Fruit fly (Drosophila melanogaster) whole organism, prepupa: ENCODE results near the gene CG9592.

Experiments
- Blimp-1 ChIP-seq: fragments of 200-800 bp; sonication (Bioruptor generic); optimal IDR thresholded peaks from 3 replicates; lab custom pipeline; 2017; ENCODE audit warnings: missing biosample characterization, missing genetic modification characterization, mild to moderate bottlenecking, moderate library complexity, missing genetic modification reagents
- CG10631 ChIP-seq: fragments of 200-800 bp; sonication (Bioruptor generic); optimal IDR thresholded peaks from 2 replicates; lab custom pipeline; 2016; ENCODE audit warnings: missing biosample characterization, missing genetic modification characterization
- CG10669 ChIP-seq: fragments of 200-800 bp; sonication (Bioruptor generic); optimal IDR thresholded peaks from 3 replicates; lab custom pipeline; 2018; ENCODE audit warnings: missing biosample characterization, mild to moderate bottlenecking, missing genetic modification characterization, moderate library complexity
- CG11294 ChIP-seq: fragments of 200-800 bp; sonication (Bioruptor generic); IDR thresholded peaks from 2 replicates; pipeline ENCODE4 v1.3.6; 2022; ENCODE audit warnings: missing biosample characterization, missing genetic modification characterization
- CG11762 ChIP-seq: fragments of 200-800 bp; sonication (Bioruptor generic); optimal IDR thresholded peaks from 3 replicates; lab custom pipeline; 2016; ENCODE audit warnings: missing biosample characterization, missing genetic modification characterization; ENCODE audit not compliant: insufficient read depth
- CG11902 ChIP-seq: fragments of 200-800 bp; sonication (Bioruptor generic); optimal IDR thresholded peaks from 3 replicates; lab custom pipeline; 2016; ENCODE audit warnings: missing biosample characterization, missing genetic modification characterization
- CG15336 ChIP-seq: fragments of 200-800 bp; sonication (Bioruptor generic); IDR thresholded peaks from 2 replicates; pipeline ENCODE4 v1.3.6; 2022; ENCODE audit warnings: missing biosample characterization, missing genetic modification characterization
- CG1621 ChIP-seq: fragments of 200-800 bp; sonication (Bioruptor generic); optimal IDR thresholded peaks from 3 replicates; lab custom pipeline; 2018; ENCODE audit warnings: missing biosample characterization, mild to moderate bottlenecking, missing genetic modification characterization
- CG16779 ChIP-seq: fragments of 200-800 bp; sonication (Bioruptor generic); optimal IDR thresholded peaks from 3 replicates; lab custom pipeline; 2017; ENCODE audit warnings: missing biosample characterization, mild to moderate bottlenecking, missing genetic modification characterization
- CG31627 ChIP-seq: fragments of 200-800 bp; sonication (Bioruptor generic); optimal IDR thresholded peaks from 3 replicates; lab custom pipeline; 2016; ENCODE audit warnings: missing biosample characterization, missing genetic modification characterization
- CG32006 ChIP-seq: fragments of 200-800 bp; sonication (Bioruptor generic); optimal IDR thresholded peaks from 3 replicates; lab custom pipeline; 2017; ENCODE audit warnings: missing biosample characterization, mild to moderate bottlenecking, missing genetic modification characterization
- CG34406 ChIP-seq: fragments of 200-800 bp; sonication (Bioruptor generic); optimal IDR thresholded peaks from 3 replicates; lab custom pipeline; 2016; ENCODE audit warnings: missing biosample characterization, missing genetic modification characterization
- CG3919 ChIP-seq: fragments of 200-800 bp; sonication (Bioruptor generic); optimal IDR thresholded peaks from 3 replicates; lab custom pipeline; 2016; ENCODE audit warnings: missing biosample characterization, missing genetic modification characterization
- CG6276 ChIP-seq: fragments of 200-800 bp; sonication (Bioruptor generic); optimal IDR thresholded peaks from 2 replicates; lab custom pipeline; 2017; ENCODE audit warnings: missing biosample characterization, mild to moderate bottlenecking, missing genetic modification characterization
- CG6808 ChIP-seq: fragments of 200-800 bp; sonication (Bioruptor generic); optimal IDR thresholded peaks from 3 replicates; lab custom pipeline; 2017; ENCODE audit warnings: missing biosample characterization, missing genetic modification characterization, mild to moderate bottlenecking, moderate library complexity, missing genetic modification reagents
- CG6854 ChIP-seq: fragments of 200-800 bp; sonication (Bioruptor generic); optimal IDR thresholded peaks from 2 replicates; lab custom pipeline; 2017; ENCODE audit warnings: missing biosample characterization, mild to moderate bottlenecking, missing genetic modification characterization
- CG7368 ChIP-seq: fragments of 200-800 bp; sonication (Bioruptor generic); optimal IDR thresholded peaks from 3 replicates; lab custom pipeline; 2016; ENCODE audit warnings: missing biosample characterization, missing genetic modification characterization
- CG8119 ChIP-seq: fragments of 200-800 bp; sonication (Bioruptor generic); IDR thresholded peaks from 3 replicates; pipeline ENCODE4 v1.3.6; 2022; ENCODE audit warnings: missing biosample characterization, missing genetic modification characterization
- CG8319 ChIP-seq: fragments of 200-800 bp; sonication (Bioruptor generic); optimal IDR thresholded peaks from 3 replicates; lab custom pipeline; 2016; ENCODE audit warnings: missing biosample characterization, missing genetic modification characterization
- CG8632 ChIP-seq: fragments of 200-800 bp; sonication (Bioruptor generic); optimal IDR thresholded peaks from 3 replicates; lab custom pipeline; 2016; ENCODE audit warnings: missing biosample characterization, missing genetic modification characterization
- CG9139 ChIP-seq: fragments of 200-800 bp; sonication (Bioruptor generic); optimal IDR thresholded peaks from 3 replicates; lab custom pipeline; 2017; ENCODE audit warnings: missing biosample characterization, mild to moderate bottlenecking, missing genetic modification characterization
- Eip75B ChIP-seq: fragments of 200-800 bp; sonication (Bioruptor generic); optimal IDR thresholded peaks from 3 replicates; lab custom pipeline; 2016; ENCODE audit warnings: missing biosample characterization, missing genetic modification characterization
- Eip78C ChIP-seq: fragments of 200-800 bp; sonication (Bioruptor generic); peaks from one replicate; lab custom pipeline; 2016; ENCODE audit warnings: missing biosample characterization, missing genetic modification characterization
- Eip93F ChIP-seq: fragments of 200-800 bp; sonication (Bioruptor generic); optimal IDR thresholded peaks from 2 replicates; lab custom pipeline; 2016; ENCODE audit warnings: missing biosample characterization, mild to moderate bottlenecking, missing genetic modification characterization
- Ets21C ChIP-seq: fragments of 200-800 bp; sonication (Bioruptor generic); optimal IDR thresholded peaks from 3 replicates; lab custom pipeline; 2016; ENCODE audit warnings: missing biosample characterization, missing genetic modification characterization
- Ets96B ChIP-seq: fragments of 200-800 bp; optimal IDR thresholded peaks from 2 replicates; lab custom pipeline; 2019; ENCODE audit warnings: missing biosample characterization, mild to moderate bottlenecking, missing genetic modification characterization, moderate library complexity
- Gug ChIP-seq: fragments of 200-800 bp; sonication (Bioruptor generic); IDR thresholded peaks from 2 replicates; pipeline ENCODE4 v1.3.6; 2022; ENCODE audit warnings: missing biosample characterization, missing genetic modification characterization
- Hr38 ChIP-seq: sonication (Bioruptor generic); optimal IDR thresholded peaks from 2 replicates; lab custom pipeline; 2016; ENCODE audit warnings: missing biosample characterization, missing genetic modification characterization
- Hr39 ChIP-seq: fragments of 200-800 bp; sonication (Bioruptor generic); optimal IDR thresholded peaks from 2 replicates; lab custom pipeline; 2016; ENCODE audit warnings: missing biosample characterization, missing genetic modification characterization
- Hr4 ChIP-seq: fragments of 200-800 bp; sonication (Bioruptor generic); optimal IDR thresholded peaks from 3 replicates; lab custom pipeline; 2016; ENCODE audit warnings: missing biosample characterization, missing genetic modification characterization
- Lpt ChIP-seq: fragments of 200-800 bp; sonication (Bioruptor generic); optimal IDR thresholded peaks from 3 replicates; lab custom pipeline; 2016; ENCODE audit warnings: missing biosample characterization, missing genetic modification characterization
- Met ChIP-seq: fragments of 200-800 bp; sonication (Bioruptor generic); optimal IDR thresholded peaks from 3 replicates; lab custom pipeline; 2016; ENCODE audit warnings: missing biosample characterization, missing genetic modification characterization
- OdsH ChIP-seq: fragments of 200-800 bp; sonication (Bioruptor generic); optimal IDR thresholded peaks from 3 replicates; lab custom pipeline; 2016; ENCODE audit warnings: missing biosample characterization, missing genetic modification characterization
- Smox ChIP-seq: fragments of 200-800 bp; sonication (Bioruptor generic); optimal IDR thresholded peaks from 3 replicates; lab custom pipeline; 2016; ENCODE audit warnings: missing biosample characterization, missing genetic modification characterization
- Sox102F ChIP-seq: fragments of 200-800 bp; sonication (Bioruptor generic); optimal IDR thresholded peaks from 2 replicates; lab custom pipeline; 2016; ENCODE audit warnings: missing biosample characterization, mild to moderate bottlenecking, missing genetic modification characterization
- Sox14 ChIP-seq: fragments of 200-800 bp; sonication (Bioruptor generic); optimal IDR thresholded peaks from 3 replicates; lab custom pipeline; 2016; ENCODE audit warnings: missing biosample characterization, missing genetic modification characterization
- Sox15 ChIP-seq: fragments of 200-800 bp; sonication (Bioruptor generic); optimal IDR thresholded peaks from 3 replicates; lab custom pipeline; 2016; ENCODE audit warnings: missing biosample characterization, missing genetic modification characterization
- achi ChIP-seq: fragments of 200-800 bp; sonication (Bioruptor generic); optimal IDR thresholded peaks from 3 replicates; lab custom pipeline; 2016; ENCODE audit warnings: missing biosample characterization, missing genetic modification characterization
- acj6 ChIP-seq: fragments of 200-800 bp; sonication (Bioruptor generic); optimal IDR thresholded peaks from 3 replicates; lab custom pipeline; 2016; ENCODE audit warnings: missing biosample characterization, missing genetic modification characterization
- cyc ChIP-seq: fragments of 200-800 bp; sonication (Bioruptor generic); optimal IDR thresholded peaks from 3 replicates; lab custom pipeline; 2016; ENCODE audit warnings: missing biosample characterization, missing genetic modification characterization
- dsx ChIP-seq: fragments of 200-800 bp; optimal IDR thresholded peaks from 3 replicates; lab custom pipeline; 2019; ENCODE audit warnings: missing biosample characterization, mild to moderate bottlenecking, missing genetic modification characterization, moderate library complexity; ENCODE audit not compliant: poor library complexity, severe bottlenecking
- eg ChIP-seq: fragments of 200-800 bp; sonication (Bioruptor generic); IDR thresholded peaks from 3 replicates; pipeline ENCODE4 v1.3.6; 2022; ENCODE audit warnings: missing biosample characterization, missing genetic modification characterization
- fd85E ChIP-seq: fragments of 200-800 bp; sonication (Bioruptor generic); optimal IDR thresholded peaks from 3 replicates; lab custom pipeline; 2016; ENCODE audit warnings: missing biosample characterization, missing genetic modification characterization
- fkh ChIP-seq: fragments of 200-800 bp; sonication (Bioruptor generic); optimal IDR thresholded peaks from 3 replicates; lab custom pipeline; 2017; ENCODE audit warnings: missing biosample characterization, mild to moderate bottlenecking, missing genetic modification characterization, moderate library complexity
- pdm3 ChIP-seq: fragments of 200-800 bp; sonication (Bioruptor generic); optimal IDR thresholded peaks from 3 replicates; lab custom pipeline; 2016; ENCODE audit warnings: missing biosample characterization, missing genetic modification characterization
- salr ChIP-seq, 2 experiments: fragments of 200-800 bp; sonication (Bioruptor generic); optimal IDR thresholded peaks; 3 replicates each; lab custom pipeline; 2016 to 2018; ENCODE audit warnings: missing biosample characterization in 2 of 2, missing genetic modification characterization in 2 of 2, mild to moderate bottlenecking in 1 of 2
- spab ChIP-seq: fragments of 200-800 bp; sonication (Bioruptor generic); optimal IDR thresholded peaks from 2 replicates; lab custom pipeline; 2017; ENCODE audit warnings: missing biosample characterization, mild to moderate bottlenecking, missing genetic modification characterization, missing genetic modification reagents
- svp ChIP-seq: fragments of 200-800 bp; sonication (Bioruptor generic); peaks from one replicate; lab custom pipeline; 2016; ENCODE audit warnings: missing biosample characterization, missing genetic modification characterization
- topi ChIP-seq: fragments of 200-800 bp; sonication (Bioruptor generic); optimal IDR thresholded peaks from 3 replicates; lab custom pipeline; 2016; ENCODE audit warnings: missing biosample characterization, missing genetic modification characterization
- vri ChIP-seq: fragments of 200-800 bp; sonication (Bioruptor generic); optimal IDR thresholded peaks from 3 replicates; lab custom pipeline; 2016; ENCODE audit warnings: missing biosample characterization, mild to moderate bottlenecking, missing genetic modification characterization

The CG9592 gene

DNA sequence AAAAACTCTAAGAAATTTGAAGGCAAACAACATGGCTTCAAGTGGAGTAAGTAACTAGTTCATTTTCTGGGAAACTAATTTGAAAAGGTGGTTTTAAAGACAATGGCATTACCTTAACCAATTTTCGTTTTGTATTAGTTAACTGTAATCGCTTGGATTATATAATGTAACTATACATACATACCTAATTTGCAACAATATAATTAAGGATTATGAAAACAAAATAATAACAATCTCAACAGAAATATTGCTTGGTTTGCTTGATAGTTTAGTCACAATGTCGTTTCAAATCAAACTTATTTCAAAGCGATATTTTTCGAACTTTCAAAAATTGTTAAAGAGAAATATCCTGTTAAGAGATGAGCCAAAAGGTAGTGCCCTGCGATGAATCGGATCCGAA is at the start of gene CG9592:
CG9592 (plus strand) TSS at position 301 of the 400 bp plus-strand sequence.
- TF ChIP-seq fd85E (GFP tag; lab: Kevin White, UChicago) (no peak), Sox102F (GFP tag; lab: Kevin White, UChicago) (no peak)

DNA sequence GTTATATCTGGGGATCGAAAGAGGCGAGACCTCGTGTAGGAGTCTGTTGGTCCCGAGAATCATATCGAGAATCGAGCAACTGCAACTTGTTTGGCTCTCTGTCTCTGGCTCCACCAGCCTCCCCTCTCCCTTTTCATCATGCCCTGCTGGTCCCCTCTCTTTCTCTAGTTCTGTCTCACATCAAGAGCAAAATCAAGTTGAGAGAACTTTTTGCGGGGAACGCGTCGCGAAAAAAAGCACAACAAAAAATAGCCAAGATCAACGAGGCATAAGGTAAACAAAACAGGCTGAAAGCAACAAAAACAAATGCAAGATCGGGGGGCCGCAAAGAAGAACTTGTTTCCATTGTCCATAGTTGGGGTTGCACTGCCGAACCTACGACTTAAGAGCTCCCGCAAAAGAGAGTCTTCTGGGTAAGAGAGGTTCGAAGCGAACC is 40.8 kb upstream of the CG9592 start:
- no peak for TF ChIP-seq fkh (GFP tag; lab: Kevin White, UChicago)
- TF ChIP-seq Hr39 (GFP tag; lab: Kevin White, UChicago), result no peak
- peak; percentile 88 for TF ChIP-seq CG6808
- peak; percentile 17 for TF ChIP-seq CG10631 (GFP tag; lab: Kevin White, UChicago)
- TF ChIP-seq CG8119 (GFP tag; lab: Robert Waterston, UW), result peak; percentile 61
- TF ChIP-seq CG6854, result peak; percentile 55
- TF ChIP-seq CG32006 (GFP tag; lab: Kevin White, UChicago), result peak; percentile 39
- peak; percentile 57 for TF ChIP-seq Eip75B
- TF ChIP-seq cyc (GFP tag; lab: Kevin White, UChicago), result no peak
- TF ChIP-seq salr (GFP tag; optimal IDR thresholded peaks at IDR 0.05; lab: Kevin White, UChicago), result peak; percentile 53 to 59
- TF ChIP-seq CG8632 (GFP tag; lab: Kevin White, UChicago), result peak; percentile 51
- TF ChIP-seq Eip93F (GFP tag; lab: Kevin White, UChicago), result no peak
- peak; percentile 79 for TF ChIP-seq CG16779 (tag; lab: Kevin White, UChicago)
- no peak for TF ChIP-seq Smox (GFP tag; lab: Kevin White, UChicago)
- peak; percentile 89 for TF ChIP-seq CG9139 (GFP tag; lab: Kevin White, UChicago)
- TF ChIP-seq Sox14, result peak; percentile 48
- TF ChIP-seq CG6276 (GFP tag; lab: Kevin White, UChicago), result peak; percentile 57
- TF ChIP-seq pdm3, result no peak
- no peak; the same call in 1 of the 3 replicates for TF ChIP-seq eg (GFP tag; lab: Robert Waterston, UW)
- TF ChIP-seq Lpt (GFP tag; lab: Kevin White, UChicago), result peak; percentile 73
- peak; percentile 38 for TF ChIP-seq Met (GFP tag; lab: Kevin White, UChicago)
- TF ChIP-seq Gug (GFP tag; lab: Robert Waterston, UW), result peak; percentile 42; the same call in 1 of the 2 replicates
- TF ChIP-seq CG11294, result no peak
- peak; percentile 76 for TF ChIP-seq spab (GFP tag; lab: Kevin White, UChicago)
- no peak for TF ChIP-seq fd85E (GFP tag; lab: Kevin White, UChicago)
- TF ChIP-seq CG10669 (GFP tag; lab: Kevin White, UChicago), result peak; percentile 71
- no peak for TF ChIP-seq Ets21C
- TF ChIP-seq CG3919 (GFP tag; lab: Kevin White, UChicago), result peak; percentile 54
- no peak for TF ChIP-seq Hr38
- peak; percentile 40 for TF ChIP-seq CG34406 (GFP tag; lab: Kevin White, UChicago)
- TF ChIP-seq svp, result peak; percentile 38
- TF ChIP-seq CG7368, result peak; percentile 47
- peak; percentile 21 for TF ChIP-seq OdsH (GFP tag; lab: Kevin White, UChicago)
- peak; percentile 2 for TF ChIP-seq achi (GFP tag; lab: Kevin White, UChicago)
- TF ChIP-seq Blimp-1 (GFP tag; lab: Kevin White, UChicago), result peak; percentile 9
- peak; percentile 38 for TF ChIP-seq vri (GFP tag; lab: Kevin White, UChicago)
- TF ChIP-seq CG1621 (tag; lab: Kevin White, UChicago), result peak; percentile 81
- TF ChIP-seq Eip78C (GFP tag; lab: Kevin White, UChicago), result peak; percentile 80
- TF ChIP-seq Hr4 (GFP tag; lab: Kevin White, UChicago), result no peak
- no peak for TF ChIP-seq CG31627 (GFP tag; lab: Kevin White, UChicago)
- TF ChIP-seq CG8319 (GFP tag; lab: Kevin White, UChicago), result no peak
- peak; percentile 78 for TF ChIP-seq Ets96B (tag; lab: Kevin White, UChicago)
- TF ChIP-seq acj6 (GFP tag; lab: Kevin White, UChicago), result no peak
- TF ChIP-seq CG15336 (GFP tag; lab: Robert Waterston, UW), result peak; percentile 46; the same call in 1 of the 2 replicates
- no peak for TF ChIP-seq CG11762
- peak; percentile 80 for TF ChIP-seq dsx (GFP tag; lab: Kevin White, UChicago)
- TF ChIP-seq Sox15 (GFP tag; lab: Kevin White, UChicago), result no peak
- TF ChIP-seq CG11902 (GFP tag; lab: Kevin White, UChicago), result no peak
- peak; percentile 38 for TF ChIP-seq topi (GFP tag; lab: Kevin White, UChicago)
